Fruit fly (Drosophila melanogaster): ENCODE measurements around the gene Polr2B.
A peak's percentile ranks its signal among the peaks of the same experiment; 100 is the strongest.

The Polr2B gene

dm6 chr3R:14098527-14099109 is 27.0 kb upstream of the Polr2B start (continued):
- TF ChIP-seq nom (GFP tag; optimal IDR thresholded peaks at IDR 0.05) (no peak), ftz-f1 (GFP tag; optimal IDR thresholded peaks at IDR 0.05) (peak; percentile 68), CG17829 (tag; optimal IDR thresholded peaks at IDR 0.05) (no peak), Atf6 (GFP tag; IDR thresholded peaks at IDR 0.05) (0 out of 2 replicates have a peak, but pooled peaks have one; percentile 7), CG14667 (GFP tag; IDR thresholded peaks at IDR 0.05) (no peak), bab2 (GFP tag; optimal IDR thresholded peaks at IDR 0.05) (no peak), CG6854 (GFP tag; optimal IDR thresholded peaks at IDR 0.05) (no peak), CG9609 (GFP tag; optimal IDR thresholded peaks at IDR 0.05) (no peak), D (optimal IDR thresholded peaks at IDR 0.05) (no peak), D (GFP tag; optimal IDR thresholded peaks at IDR 0.05) (no peak), lola (GFP tag; optimal IDR thresholded peaks at IDR 0.05) (no peak), YL-1 (GFP tag; optimal IDR thresholded peaks at IDR 0.05) (no peak), CG13894 (tag; optimal IDR thresholded peaks at IDR 0.05) (no peak), CG11456 (GFP tag; IDR thresholded peaks at IDR 0.05) (peak; percentile 60; the same call in 1 of the 3 replicates), ase (GFP tag; IDR thresholded peaks at IDR 0.05) (no peak), Lhr (GFP tag; optimal IDR thresholded peaks at IDR 0.05) (no peak), CG10654 (GFP tag; optimal IDR thresholded peaks at IDR 0.05) (no peak), CG4360 (GFP tag; IDR thresholded peaks at IDR 0.05) (no peak), az2 (GFP tag; optimal IDR thresholded peaks at IDR 0.05) (no peak), Dad (GFP tag; optimal IDR thresholded peaks at IDR 0.05) (no peak), CG6813 (GFP tag; optimal IDR thresholded peaks at IDR 0.05) (no peak), vfl (GFP tag; optimal IDR thresholded peaks at IDR 0.05) (no peak), sc (optimal IDR thresholded peaks at IDR 0.05) (no peak), sc (GFP tag; optimal IDR thresholded peaks at IDR 0.05) (no peak), ken (GFP tag; IDR thresholded peaks at IDR 0.05) (no peak), CG11504 (tag; optimal IDR thresholded peaks at IDR 0.05) (peak; percentile 42), ash1 (GFP tag; optimal IDR thresholded peaks at IDR 0.05) (no peak), CG17186 (GFP tag; optimal IDR thresholded peaks at IDR 0.05) (no peak), ssp (GFP tag; IDR thresholded peaks at IDR 0.05) (no peak), CG2202 (tag; optimal IDR thresholded peaks at IDR 0.05) (no peak), sim (GFP tag; IDR thresholded peaks at IDR 0.05) (no peak), luna (GFP tag; optimal IDR thresholded peaks at IDR 0.05) (no peak), psq (GFP tag; optimal IDR thresholded peaks at IDR 0.05) (no peak), Six4 (GFP tag; optimal IDR thresholded peaks at IDR 0.05) (no peak), cwo (GFP tag; optimal IDR thresholded peaks at IDR 0.05) (no peak), Dll (GFP tag; IDR thresholded peaks at IDR 0.05; ENCODE audit: partially characterized antibody) (no peak), CG32767 (GFP tag; IDR thresholded peaks at IDR 0.05) (no peak), Poxn (GFP tag; IDR thresholded peaks at IDR 0.05) (no peak), CG10543 (GFP tag; optimal IDR thresholded peaks at IDR 0.05) (no peak), ci (GFP tag; IDR thresholded peaks at IDR 0.05) (peak; percentile 60; the same call in 2 of the 3 replicates), CG15073 (GFP tag; optimal IDR thresholded peaks at IDR 0.05) (no peak), Myb (GFP tag; optimal IDR thresholded peaks at IDR 0.05) (no peak), CG2199 (GFP tag; IDR thresholded peaks at IDR 0.05) (0 out of 3 replicates have a peak, but pooled peaks have one; percentile 64), CG1832 (GFP tag; optimal IDR thresholded peaks at IDR 0.05) (no peak), rib (GFP tag; IDR thresholded peaks at IDR 0.05) (no peak), CG3281 (GFP tag; optimal IDR thresholded peaks at IDR 0.05) (peak; percentile 23), corto (GFP tag; optimal IDR thresholded peaks at IDR 0.05) (no peak), gem (tag; optimal IDR thresholded peaks at IDR 0.05) (peak; percentile 52), wor (GFP tag; IDR thresholded peaks at IDR 0.05) (no peak), Mrtf (GFP tag; IDR thresholded peaks at IDR 0.05) (no peak), CG2678 (tag; optimal IDR thresholded peaks at IDR 0.05) (peak; percentile 20), Nf-YA (GFP tag; IDR thresholded peaks at IDR 0.05) (no peak)

Data from whole organism, embryonic.